Worm (Caenorhabditis elegans): ENCODE results near the gene Y53F4B.26.
"Not testable (repeated sequence)": the region's sequence is repeated elsewhere in the genome, so short reads cannot be mapped to it uniquely, and the experiment has no call there.

Y53F4B.26 gene

DNA sequence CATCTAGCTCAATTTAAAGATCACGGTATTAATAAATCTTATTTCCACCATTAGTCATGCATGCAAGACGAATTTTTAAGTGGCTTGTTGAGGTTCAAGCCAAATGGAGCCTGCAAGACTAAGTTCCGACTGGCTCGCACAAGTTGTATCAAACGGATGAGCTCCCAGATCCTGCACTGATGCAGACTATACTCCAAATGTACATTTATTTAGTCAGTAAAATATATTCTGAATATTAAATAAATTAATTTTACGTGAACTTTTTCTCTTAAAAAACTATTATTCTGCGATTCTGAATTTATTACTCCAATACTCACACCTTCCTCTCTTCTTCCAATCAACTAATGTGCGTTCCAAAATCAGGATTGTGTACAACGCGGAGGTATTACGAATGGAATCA lies 34.9 kb upstream of the Y53F4B.26 start, which contains the start of gene Y53F4B.36:
Gene Y53F4B.36 (plus strand): TSS at position 301 of the 400 bp plus-strand sequence.
- TF ChIP-seq skn-1 (tag; optimal IDR thresholded peaks at IDR 0.05) (no peak), F13H6.1 (tag; optimal IDR thresholded peaks at IDR 0.05) (no peak), nhr-23 (tag; optimal IDR thresholded peaks at IDR 0.05) (no peak), crh-2 (tag; optimal IDR thresholded peaks at IDR 0.05) (no peak), lin-13 (GFP tag; optimal IDR thresholded peaks at IDR 0.05) (no peak), mbf-1 (tag; optimal IDR thresholded peaks at IDR 0.05) (no peak)

DNA sequence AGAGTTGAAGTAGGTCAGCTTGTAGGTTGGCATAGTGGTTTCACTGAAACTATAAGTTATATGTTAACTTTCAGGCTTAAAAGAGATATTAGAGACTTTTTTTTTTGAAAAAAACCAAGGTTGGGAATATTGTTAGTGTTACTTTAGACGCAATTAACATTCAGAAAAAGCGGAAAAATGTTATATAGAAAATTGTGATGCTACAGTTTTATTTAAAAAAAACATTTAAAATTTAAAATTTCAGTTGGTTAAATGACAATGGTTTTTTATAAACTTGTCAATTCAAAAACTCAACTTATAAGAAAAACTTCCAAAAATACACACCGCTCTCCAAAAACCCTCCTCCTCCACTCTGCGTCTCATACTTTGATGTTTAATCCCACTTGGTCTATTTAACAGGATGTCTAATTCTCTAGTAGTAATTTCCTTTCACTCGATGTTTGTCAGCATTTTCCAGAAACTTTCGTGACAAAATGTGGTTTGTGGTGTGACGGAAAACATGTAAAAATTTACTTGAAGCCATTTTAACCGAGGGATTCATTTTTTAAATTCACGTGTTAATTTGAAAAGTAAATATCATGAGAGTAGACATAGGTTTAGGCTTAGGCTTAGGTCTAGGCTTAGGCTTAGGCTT lies 34.3 kb upstream of the Y53F4B.26 start, which contains the start of gene gst-31:
Gene gst-31 (minus strand): TSS at position 51 of the 634 bp plus-strand sequence.
- no peak for TF ChIP-seq ztf-11 (tag; optimal IDR thresholded peaks at IDR 0.05)
- TF ChIP-seq unc-55 (GFP tag; optimal IDR thresholded peaks at IDR 0.05) = peak; percentile 67
- TF ChIP-seq C34F6.9 (tag; optimal IDR thresholded peaks at IDR 0.05) = peak; percentile 9

DNA sequence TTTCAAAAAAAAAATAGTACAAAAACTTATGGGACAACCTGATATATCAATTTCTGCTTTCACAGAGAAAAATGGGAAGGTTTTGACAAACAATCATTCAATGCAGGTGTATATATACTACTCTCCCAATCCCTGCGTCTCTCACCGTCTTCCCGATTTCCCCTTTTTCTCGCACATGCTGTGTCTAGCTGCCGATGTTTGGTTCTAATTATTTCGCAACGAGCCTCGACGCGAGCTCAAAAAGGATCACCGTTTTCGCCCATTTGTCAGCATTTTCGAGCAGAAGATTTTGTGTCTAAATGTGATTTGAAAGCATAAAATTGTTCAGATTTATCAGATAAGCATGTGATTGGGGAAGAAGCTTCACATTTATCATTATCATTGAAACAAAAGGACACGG lies 32.4 kb upstream of the Y53F4B.26 start:
- TF ChIP-seq nhr-129 (tag; optimal IDR thresholded peaks at IDR 0.05) = peak; percentile 54
- peak; percentile 1 for TF ChIP-seq fos-1 (tag; optimal IDR thresholded peaks at IDR 0.05)
- TF ChIP-seq skn-1 (tag; optimal IDR thresholded peaks at IDR 0.05) = peak; percentile 49
- TF ChIP-seq gmeb-1 (tag; optimal IDR thresholded peaks at IDR 0.05) = peak; percentile 5
- peak; percentile 58 for TF ChIP-seq unc-55 (GFP tag; optimal IDR thresholded peaks at IDR 0.05)
- no peak for TF ChIP-seq elt-3 (tag; optimal IDR thresholded peaks at IDR 0.05)
- TF ChIP-seq sma-9 (GFP tag; optimal IDR thresholded peaks at IDR 0.05) = peak; percentile 11
- no peak for TF ChIP-seq sma-9 (tag; optimal IDR thresholded peaks at IDR 0.05)
- peak in 1 of 2 experiments; percentile 1 for TF ChIP-seq lsy-2 (tag; optimal IDR thresholded peaks at IDR 0.05)
- peak; percentile 57 for TF ChIP-seq C34F6.9 (tag; optimal IDR thresholded peaks at IDR 0.05)
- no peak for TF ChIP-seq alr-1 (tag; optimal IDR thresholded peaks at IDR 0.05)

DNA sequence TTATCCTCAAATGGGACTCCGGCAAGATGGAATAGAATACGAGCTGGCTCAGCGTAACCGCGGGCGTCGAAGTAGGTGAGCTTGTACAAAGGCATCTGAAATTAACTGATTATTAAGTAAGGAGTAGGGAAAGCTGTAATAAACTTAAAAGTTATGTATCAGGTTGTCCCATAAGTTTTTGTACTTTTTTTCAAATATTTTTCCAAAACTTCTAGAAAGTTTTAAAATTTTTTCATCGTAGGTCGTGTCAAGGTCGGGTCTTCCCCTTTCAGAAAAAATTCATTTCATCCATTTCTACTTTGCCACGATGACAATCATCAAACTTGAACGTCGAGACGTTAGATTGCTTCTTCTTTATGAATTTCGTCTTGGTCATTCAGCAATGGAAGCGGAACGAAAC lies 31.0 kb upstream of the Y53F4B.26 start, which contains the start of gene gst-39:
Gene gst-39 (minus strand): TSS at position 101 of the 400 bp plus-strand sequence.
- TF ChIP-seq F13H6.1 (tag; optimal IDR thresholded peaks at IDR 0.05); ztf-1 (GFP tag; conservative IDR thresholded peaks at IDR 0.05); sma-3 (GFP tag; optimal IDR thresholded peaks at IDR 0.05): not testable (repeated sequence)

DNA sequence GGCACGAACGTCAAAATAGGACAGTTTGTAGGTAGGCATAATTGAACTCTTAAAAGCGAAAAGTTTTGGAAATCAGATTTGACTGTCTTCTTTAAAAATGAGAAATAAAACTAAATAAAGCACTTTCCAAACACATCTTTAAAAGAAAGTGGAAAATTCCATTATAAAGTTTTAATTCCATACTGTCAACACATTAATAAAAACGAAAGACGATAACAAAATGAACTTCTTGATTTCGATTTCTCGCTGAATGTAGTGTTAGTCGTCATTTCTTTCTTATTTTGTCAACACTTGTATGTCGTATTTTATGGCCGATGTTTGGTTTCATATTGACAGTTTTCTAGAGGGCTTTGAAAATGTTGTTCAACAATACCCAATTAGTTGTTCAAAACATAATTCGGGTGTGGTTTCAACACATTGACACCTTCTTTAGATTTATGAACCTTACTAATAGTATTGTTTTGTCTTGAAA lies 29.1 kb upstream of the Y53F4B.26 start, which contains the start of gene gst-29:
Gene gst-29 (minus strand): TSS at position 51 of the 472 bp plus-strand sequence.
- TF ChIP-seq sma-9 (GFP tag; optimal IDR thresholded peaks at IDR 0.05) = no peak
- TF ChIP-seq sma-9 (tag; optimal IDR thresholded peaks at IDR 0.05) = no peak
- no peak for TF ChIP-seq zag-1 (tag; optimal IDR thresholded peaks at IDR 0.05)
- no peak for TF ChIP-seq elt-1 (tag; optimal IDR thresholded peaks at IDR 0.05)
- TF ChIP-seq unc-39 (tag; optimal IDR thresholded peaks at IDR 0.05) = no peak
- TF ChIP-seq nhr-23 (tag; optimal IDR thresholded peaks at IDR 0.05) = no peak
- TF ChIP-seq lin-13 (GFP tag; optimal IDR thresholded peaks at IDR 0.05) = no peak
- TF ChIP-seq lsy-2 (tag; optimal IDR thresholded peaks at IDR 0.05) = no peak
- TF ChIP-seq ztf-11 (tag; optimal IDR thresholded peaks at IDR 0.05) = no peak
- no peak for TF ChIP-seq nhr-11 (tag; optimal IDR thresholded peaks at IDR 0.05)
- TF ChIP-seq nhr-129 (tag; optimal IDR thresholded peaks at IDR 0.05) = no peak
- TF ChIP-seq nhr-10 (tag; optimal IDR thresholded peaks at IDR 0.05) = no peak
- TF ChIP-seq C34F6.9 (tag; optimal IDR thresholded peaks at IDR 0.05) = no peak
- no peak for TF ChIP-seq Y55F3AM.14 (GFP tag; optimal IDR thresholded peaks at IDR 0.05)
- no peak for TF ChIP-seq sem-4 (tag; optimal IDR thresholded peaks at IDR 0.05)
- TF ChIP-seq lin-39 (tag; optimal IDR thresholded peaks at IDR 0.05) = no peak
- no peak for TF ChIP-seq ama-1 (optimal IDR thresholded peaks at IDR 0.05)
- no peak for TF ChIP-seq R02D3.7 (tag; optimal IDR thresholded peaks at IDR 0.05)
- no peak for TF ChIP-seq crh-2 (tag; optimal IDR thresholded peaks at IDR 0.05)
- no peak for TF ChIP-seq peb-1 (tag; optimal IDR thresholded peaks at IDR 0.05)
- no peak for TF ChIP-seq ceh-82 (tag; optimal IDR thresholded peaks at IDR 0.05)

DNA sequence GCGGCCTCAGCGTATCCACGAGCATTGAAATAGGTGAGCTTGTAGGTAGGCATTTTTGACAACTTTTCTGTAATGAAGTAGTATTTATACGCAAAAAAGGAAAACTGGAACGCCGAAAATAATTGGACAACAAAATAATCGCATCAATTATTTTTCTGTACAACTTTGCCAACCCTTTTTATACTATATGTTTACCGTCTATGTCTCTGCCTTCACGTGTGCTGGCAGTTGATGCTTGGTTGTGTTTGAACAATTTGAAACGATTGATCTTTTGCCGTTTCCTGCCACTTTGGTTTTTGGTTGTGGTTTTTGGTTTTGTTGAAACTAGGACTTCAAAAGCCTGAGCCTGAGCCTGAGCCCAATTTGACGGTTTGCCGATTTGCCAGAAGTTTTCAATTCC lies 26.6 kb upstream of the Y53F4B.26 start, which contains the start of gene gst-28:
Gene gst-28 (minus strand): TSS at position 238 of the 400 bp plus-strand sequence.
- no peak for TF ChIP-seq peb-1 (tag; optimal IDR thresholded peaks at IDR 0.05)
- no peak for TF ChIP-seq ZK546.5 (tag; optimal IDR thresholded peaks at IDR 0.05)
- TF ChIP-seq sma-9 (GFP tag; optimal IDR thresholded peaks at IDR 0.05) = peak; percentile 14
- no peak for TF ChIP-seq sma-9 (tag; optimal IDR thresholded peaks at IDR 0.05)
- no peak for TF ChIP-seq nhr-25 (tag; optimal IDR thresholded peaks at IDR 0.05)
- TF ChIP-seq mdl-1 (tag; optimal IDR thresholded peaks at IDR 0.05) = no peak
- no peak for TF ChIP-seq nhr-77 (tag; optimal IDR thresholded peaks at IDR 0.05)

All from whole organism, L2 larva.